Fruit fly (Drosophila melanogaster) Kc167 (cell line): ENCODE measurements around the gene CtsF.

Experiments used
- Sin3A ChIP-seq: fragments of >200 bp; optimal IDR thresholded peaks from 2 replicates; lab custom pipeline; 2018; ENCODE audit warnings: missing external identifiers
- h ChIP-seq: fragments of >200 bp; optimal IDR thresholded peaks from 3 replicates; lab custom pipeline; 2018; ENCODE audit warnings: missing external identifiers
- insv ChIP-seq: fragments of >200 bp; optimal IDR thresholded peaks from 3 replicates; lab custom pipeline; 2018; ENCODE audit warnings: missing external identifiers
- psq ChIP-seq: fragments of >200 bp; optimal IDR thresholded peaks from 2 replicates; lab custom pipeline; 2017; ENCODE audit warnings: missing external identifiers
- ttk ChIP-seq: sonication (Bioruptor generic); optimal IDR thresholded peaks from 2 replicates; lab custom pipeline; 2017; ENCODE audit warnings: missing external identifiers

dm6 chr3R:5217278-5217714, 34.2 kb downstream of the CtsF start, which contains the start of gene cno:
- TF ChIP-seq ttk (lab: Kevin White, UChicago) (no peak), h (lab: Kevin White, UChicago) (no peak), insv (lab: Kevin White, UChicago) (no peak), psq (lab: Kevin White, UChicago) (no peak), Sin3A (lab: Kevin White, UChicago) (no peak)
